Worm (Caenorhabditis elegans): ENCODE data around the gene lin-23.

DNA sequence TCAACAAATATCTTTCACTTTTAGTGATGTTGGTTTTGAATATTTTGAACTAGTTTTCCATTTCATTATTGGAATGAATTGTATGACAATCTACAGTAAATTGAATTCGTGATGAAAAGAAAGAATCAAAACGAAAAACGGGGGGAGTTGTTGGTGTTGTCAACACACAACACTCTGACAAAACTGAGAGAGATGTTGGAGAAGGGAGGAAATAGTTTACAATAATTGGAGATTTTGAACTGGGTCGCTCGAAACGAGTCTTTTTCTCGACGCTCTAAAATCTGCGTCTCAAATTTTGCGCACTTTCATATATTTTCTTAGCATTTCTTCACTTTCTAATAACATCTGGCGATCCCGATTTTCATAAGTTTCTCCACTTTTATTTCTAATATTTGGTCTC, 27.2 kb upstream of the lin-23 start, which contains the start of gene txt-18:
- TF ChIP-seq ceh-6 (GFP tag; optimal IDR thresholded peaks at IDR 0.05): no peak
- TF ChIP-seq syd-9 (tag; optimal IDR thresholded peaks at IDR 0.05): no peak
- no peak for TF ChIP-seq pag-3 (tag; optimal IDR thresholded peaks at IDR 0.05; ENCODE audit: borderline replicate concordance)
- no peak for TF ChIP-seq nfya-1 (tag; optimal IDR thresholded peaks at IDR 0.05)
- TF ChIP-seq unc-42 (tag; optimal IDR thresholded peaks at IDR 0.05): no peak

Measured in whole organism, late embryonic.